Worm (Caenorhabditis elegans) whole organism, L1 larva: ENCODE measurements around the gene B0034.1.
A peak's percentile ranks its signal among the peaks of the same experiment; 100 is the strongest.

Experiments used
- C04F5.9 ChIP-seq: sonication (generic microtip); optimal IDR thresholded peaks from 2 replicates; lab custom pipeline; 2016; ENCODE audit warnings: missing genetic modification characterization, missing compliant biosample characterization
- C16A3.4 ChIP-seq: fragments of 150-350 bp; optimal IDR thresholded peaks from 2 replicates; lab custom pipeline; 2014; ENCODE audit warnings: missing biosample characterization, missing genetic modification characterization
- C34B4.2 ChIP-seq: sonication (generic microtip); optimal IDR thresholded peaks from 2 replicates; lab custom pipeline; 2017; ENCODE audit warnings: mild to moderate bottlenecking, missing genetic modification characterization, missing compliant biosample characterization
- F16B12.6 ChIP-seq: fragments of 150-350 bp; optimal IDR thresholded peaks from 2 replicates; lab custom pipeline; 2014; ENCODE audit warnings: missing biosample characterization, missing genetic modification characterization
- Y116A8C.19 ChIP-seq: sonication (generic microtip); optimal IDR thresholded peaks from 2 replicates; lab custom pipeline; 2016; ENCODE audit warnings: missing compliant biosample characterization, missing genetic modification characterization, borderline replicate concordance
- alr-1 ChIP-seq: fragments of 200-800 bp; sonication (Bioruptor generic); optimal IDR thresholded peaks from 2 replicates; lab custom pipeline; 2018; ENCODE audit warnings: borderline replicate concordance, mild to moderate bottlenecking, missing genetic modification characterization, missing compliant biosample characterization
- ama-1 ChIP-seq: fragments of 150-350 bp; optimal IDR thresholded peaks from 2 replicates; lab custom pipeline; 2014
- blmp-1 ChIP-seq: fragments of 150-350 bp; optimal IDR thresholded peaks from 2 replicates; lab custom pipeline; 2014; ENCODE audit warnings: missing biosample characterization, missing genetic modification characterization
- ceh-63 ChIP-seq: fragments of 200-800 bp; sonication (Bioruptor generic); optimal IDR thresholded peaks from 2 replicates; lab custom pipeline; 2018; ENCODE audit warnings: mild to moderate bottlenecking, missing genetic modification characterization, missing compliant biosample characterization
- ceh-8 ChIP-seq: fragments of 200-800 bp; sonication (Bioruptor generic); optimal IDR thresholded peaks from 2 replicates; lab custom pipeline; 2018; ENCODE audit warnings: mild to moderate bottlenecking, missing genetic modification characterization, moderate library complexity, missing compliant biosample characterization
- ces-1 ChIP-seq: fragments of 150-350 bp; optimal IDR thresholded peaks from 2 replicates; lab custom pipeline; 2014; ENCODE audit warnings: missing biosample characterization, missing genetic modification reagents, missing genetic modification characterization
- dsc-1 ChIP-seq: sonication (generic microtip); optimal IDR thresholded peaks from 2 replicates; lab custom pipeline; 2016; ENCODE audit warnings: mild to moderate bottlenecking, missing genetic modification characterization, missing compliant biosample characterization
- efl-1 ChIP-seq, 4 experiments: fragments of 150-350 bp; optimal IDR thresholded peaks in 3 of 4; peaks in 1 of 4; 1 replicate in 1 of 4; 2 replicates in 3 of 4; lab custom pipeline; 2014; ENCODE audit warnings: missing biosample characterization in 2 of 4, missing genetic modification characterization in 2 of 4, missing genetic modification reagents in 2 of 4
- egl-13 ChIP-seq: sonication (generic microtip); optimal IDR thresholded peaks from 2 replicates; lab custom pipeline; 2016; ENCODE audit warnings: missing genotype, missing genetic modification reagents, missing genetic modification characterization, missing compliant biosample characterization
- ets-5 ChIP-seq: fragments of 200-800 bp; sonication (Bioruptor generic); IDR thresholded peaks from 2 replicates; pipeline ENCODE4 v1.3.6; 2022; ENCODE audit warnings: missing genetic modification characterization, missing compliant biosample characterization
- fkh-10 ChIP-seq: sonication (generic microtip); optimal IDR thresholded peaks from 2 replicates; lab custom pipeline; 2017; ENCODE audit warnings: missing biosample characterization, missing genetic modification reagents, missing genetic modification characterization
- fkh-4 ChIP-seq: sonication (generic microtip); optimal IDR thresholded peaks from 2 replicates; lab custom pipeline; 2016; ENCODE audit warnings: missing compliant biosample characterization, missing genetic modification characterization, borderline replicate concordance
- hpl-2 ChIP-seq: fragments of 150-350 bp; optimal IDR thresholded peaks from 2 replicates; lab custom pipeline; 2014; ENCODE audit warnings: missing biosample characterization, missing genetic modification reagents, missing genetic modification characterization
- isw-1 ChIP-seq: fragments of 200-800 bp; sonication (Bioruptor generic); IDR thresholded peaks from 2 replicates; pipeline ENCODE4 v1.3.6; 2022; ENCODE audit warnings: missing genetic modification characterization, missing compliant biosample characterization
- lin-15B ChIP-seq: fragments of 150-350 bp; sonication (generic microtip); optimal IDR thresholded peaks from 3 replicates; lab custom pipeline; 2014; ENCODE audit warnings: missing biosample characterization, missing genetic modification characterization
- lin-35 ChIP-seq, 2 experiments: fragments of 150-350 bp; optimal IDR thresholded peaks; 2 replicates each; lab custom pipeline; 2014; ENCODE audit warnings: missing biosample characterization in 2 of 2, missing genetic modification characterization in 2 of 2, missing genetic modification reagents in 2 of 2
- lin-39 ChIP-seq: fragments of 150-350 bp; optimal IDR thresholded peaks from 2 replicates; lab custom pipeline; 2014; ENCODE audit warnings: missing biosample characterization, missing genetic modification reagents, missing genetic modification characterization
- lir-3 ChIP-seq: sonication (generic microtip); optimal IDR thresholded peaks from 2 replicates; lab custom pipeline; 2016; ENCODE audit warnings: mild to moderate bottlenecking, missing genetic modification characterization, moderate library complexity, missing compliant biosample characterization; ENCODE audit not compliant: poor library complexity
- lsy-2 ChIP-seq, 2 experiments: fragments of 150-350 bp; optimal IDR thresholded peaks; 2 replicates each; lab custom pipeline; 2014; ENCODE audit warnings: missing biosample characterization in 2 of 2, missing genetic modification characterization in 2 of 2
- mdl-1 ChIP-seq, 2 experiments: fragments of 150-350 bp; optimal IDR thresholded peaks; 2 replicates each; lab custom pipeline; 2014 to 2017; ENCODE audit warnings: missing biosample characterization in 2 of 2, missing genetic modification characterization in 2 of 2, inconsistent platforms in 1 of 2
- mef-2 ChIP-seq: fragments of 150-350 bp; optimal IDR thresholded peaks from 2 replicates; lab custom pipeline; 2014; ENCODE audit warnings: missing biosample characterization, missing genetic modification characterization
- mep-1 ChIP-seq: fragments of 150-350 bp; optimal IDR thresholded peaks from 2 replicates; lab custom pipeline; 2014; ENCODE audit warnings: missing biosample characterization, missing genetic modification characterization
- nhr-11 ChIP-seq: fragments of 150-350 bp; optimal IDR thresholded peaks from 2 replicates; lab custom pipeline; 2014; ENCODE audit warnings: missing biosample characterization, missing genetic modification characterization
- nhr-12 ChIP-seq: sonication (generic microtip); optimal IDR thresholded peaks from 2 replicates; lab custom pipeline; 2017; ENCODE audit warnings: missing biosample characterization, missing genetic modification characterization
- nhr-20 ChIP-seq: sonication (generic microtip); optimal IDR thresholded peaks from 2 replicates; lab custom pipeline; 2016; ENCODE audit warnings: mild to moderate bottlenecking, missing genetic modification characterization, missing compliant biosample characterization
- nhr-237 ChIP-seq: fragments of 150-350 bp; optimal IDR thresholded peaks from 2 replicates; lab custom pipeline; 2014; ENCODE audit warnings: missing biosample characterization, missing genetic modification characterization
- nhr-28 ChIP-seq: fragments of 150-350 bp; optimal IDR thresholded peaks from 2 replicates; lab custom pipeline; 2014; ENCODE audit warnings: missing biosample characterization, missing genetic modification characterization
- nhr-47 ChIP-seq: sonication (generic microtip); optimal IDR thresholded peaks from 2 replicates; lab custom pipeline; 2016; ENCODE audit warnings: mild to moderate bottlenecking, missing genetic modification characterization, moderate library complexity, missing compliant biosample characterization
- nhr-71 ChIP-seq: sonication (generic microtip); optimal IDR thresholded peaks from 2 replicates; lab custom pipeline; 2016; ENCODE audit warnings: mild to moderate bottlenecking, missing genetic modification characterization, moderate library complexity, missing compliant biosample characterization
- nhr-76 ChIP-seq: sonication (generic microtip); optimal IDR thresholded peaks from 2 replicates; lab custom pipeline; 2017; ENCODE audit warnings: missing biosample characterization, missing genetic modification characterization
- nhr-85 ChIP-seq: sonication (generic microtip); peaks from one replicate; lab custom pipeline; 2016; ENCODE audit warnings: missing genetic modification characterization, inconsistent platforms, missing compliant biosample characterization
- nhr-90 ChIP-seq: sonication (generic microtip); optimal IDR thresholded peaks from 2 replicates; lab custom pipeline; 2016; ENCODE audit warnings: mild to moderate bottlenecking, missing genetic modification characterization, missing compliant biosample characterization; ENCODE audit not compliant: poor library complexity
- pax-3 ChIP-seq: fragments of 200-800 bp; sonication (Bioruptor generic); optimal IDR thresholded peaks from 2 replicates; lab custom pipeline; 2018; ENCODE audit warnings: mild to moderate bottlenecking, missing genetic modification characterization, moderate library complexity, missing compliant biosample characterization
- pqm-1 ChIP-seq: sonication (generic microtip); optimal IDR thresholded peaks from 3 replicates; lab custom pipeline; 2017; ENCODE audit warnings: missing biosample characterization, missing genetic modification characterization
- rnt-1 ChIP-seq: sonication (generic microtip); optimal IDR thresholded peaks from 2 replicates; lab custom pipeline; 2016; ENCODE audit warnings: mild to moderate bottlenecking, missing genetic modification characterization, moderate library complexity, missing compliant biosample characterization
- snu-23 ChIP-seq: sonication (generic microtip); optimal IDR thresholded peaks from 2 replicates; lab custom pipeline; 2016; ENCODE audit warnings: missing genetic modification characterization, missing compliant biosample characterization
- sox-4 ChIP-seq: sonication (generic microtip); optimal IDR thresholded peaks from 2 replicates; lab custom pipeline; 2016; ENCODE audit warnings: missing genetic modification characterization, missing compliant biosample characterization
- sptf-1 ChIP-seq: fragments of 150-350 bp; optimal IDR thresholded peaks from 2 replicates; lab custom pipeline; 2014; ENCODE audit warnings: missing biosample characterization, missing genetic modification characterization
- tbx-2 ChIP-seq: sonication (generic microtip); optimal IDR thresholded peaks from 2 replicates; lab custom pipeline; 2016; ENCODE audit warnings: missing genetic modification characterization, missing compliant biosample characterization
- tlp-1 ChIP-seq: fragments of 150-350 bp; optimal IDR thresholded peaks from 2 replicates; lab custom pipeline; 2014; ENCODE audit warnings: missing biosample characterization, missing genetic modification characterization
- unc-86 ChIP-seq: sonication (generic microtip); optimal IDR thresholded peaks from 2 replicates; lab custom pipeline; 2016; ENCODE audit warnings: missing genetic modification characterization, missing compliant biosample characterization
- unc-98 ChIP-seq: fragments of 200-800 bp; sonication (Bioruptor generic); IDR thresholded peaks from 2 replicates; pipeline ENCODE4 v1.3.6; 2022; ENCODE audit warnings: missing genetic modification characterization, missing compliant biosample characterization
- vab-15 ChIP-seq: sonication (generic microtip); optimal IDR thresholded peaks from 2 replicates; lab custom pipeline; 2017; ENCODE audit warnings: missing genotype, mild to moderate bottlenecking, missing genetic modification characterization, missing compliant biosample characterization
- xbp-1 ChIP-seq: sonication (generic microtip); optimal IDR thresholded peaks from 2 replicates; lab custom pipeline; 2016; ENCODE audit warnings: missing genetic modification characterization, missing compliant biosample characterization
- zag-1 ChIP-seq: fragments of 150-350 bp; optimal IDR thresholded peaks from 2 replicates; lab custom pipeline; 2014; ENCODE audit warnings: missing biosample characterization, missing genetic modification characterization
- zip-4 ChIP-seq: fragments of 200-800 bp; sonication (Bioruptor generic); optimal IDR thresholded peaks from 2 replicates; lab custom pipeline; 2018; ENCODE audit warnings: mild to moderate bottlenecking, missing genetic modification characterization, moderate library complexity, missing compliant biosample characterization
- ztf-4 ChIP-seq: fragments of 150-350 bp; optimal IDR thresholded peaks from 2 replicates; lab custom pipeline; 2014; ENCODE audit warnings: missing biosample characterization, missing genetic modification characterization

The B0034.1 gene

ce11 chrII:5931904-5932764, 36.0 kb upstream of the B0034.1 start:
- TF ChIP-seq sox-4 (tag; lab: Kevin White, UChicago) (no peak), fkh-10 (GFP tag; lab: Kevin White, UChicago) (no peak), lsy-2 (tag; optimal IDR thresholded peaks at IDR 0.05; lab: Kevin White, UChicago) (peak; percentile 37 to 65), nhr-20 (tag; lab: Kevin White, UChicago) (peak; percentile 67), ceh-8 (GFP tag; lab: Kevin White, UChicago) (no peak), hpl-2 (GFP tag; lab: Kevin White, UChicago) (no peak), dsc-1 (tag; lab: Kevin White, UChicago) (no peak), C16A3.4 (tag; lab: Kevin White, UChicago) (peak; percentile 35), ceh-63 (GFP tag; lab: Kevin White, UChicago) (no peak), isw-1 (GFP tag; lab: Robert Waterston, UW) (no peak), F16B12.6 (no peak), blmp-1 (tag; lab: Kevin White, UChicago) (peak; percentile 85), rnt-1 (tag; lab: Kevin White, UChicago) (peak; percentile 76), nhr-76 (tag; lab: Kevin White, UChicago) (no peak), mdl-1 (tag; optimal IDR thresholded peaks at IDR 0.05; lab: Kevin White, UChicago) (peak in 1 of 2 experiments; percentile 34), efl-1 (optimal IDR thresholded peaks at IDR 0.05; lab: Kevin White, UChicago) (no peak), efl-1 (GFP tag; optimal IDR thresholded peaks at IDR 0.05 in 1 of 2; lab: Kevin White, UChicago) (peak in 1 of 2 experiments; percentile 82), nhr-28 (tag; lab: Kevin White, UChicago) (no peak), egl-13 (tag; lab: Kevin White, UChicago) (no peak), tlp-1 (tag; lab: Kevin White, UChicago) (no peak), zip-4 (no peak), snu-23 (GFP tag; lab: Kevin White, UChicago) (peak; percentile 47), ztf-4 (tag; lab: Kevin White, UChicago) (peak; percentile 49), nhr-47 (peak; percentile 29), pax-3 (tag; lab: Kevin White, UChicago) (no peak), nhr-12 (tag; lab: Kevin White, UChicago) (no peak), alr-1 (tag; lab: Kevin White, UChicago) (no peak), zag-1 (tag; lab: Kevin White, UChicago) (no peak), xbp-1 (no peak), nhr-71 (peak; percentile 84), unc-86 (tag; lab: Kevin White, UChicago) (no peak), sptf-1 (tag; lab: Kevin White, UChicago) (no peak), mep-1 (tag; lab: Kevin White, UChicago) (peak; percentile 9), fkh-4 (no peak), ces-1 (no peak), vab-15 (tag; lab: Kevin White, UChicago) (no peak), lir-3 (tag; lab: Kevin White, UChicago) (no peak), nhr-85 (peak; percentile 74), tbx-2 (tag; lab: Kevin White, UChicago) (peak; percentile 26), lin-35 (GFP tag; optimal IDR thresholded peaks at IDR 0.05; lab: Kevin White, UChicago) (peak in 1 of 2 experiments; percentile 16), C34B4.2 (tag; lab: Kevin White, UChicago) (no peak), lin-15B (no peak), unc-98 (GFP tag; lab: Robert Waterston, UW) (no peak), pqm-1 (tag; lab: Kevin White, UChicago) (no peak), nhr-90 (tag; lab: Kevin White, UChicago) (peak; percentile 14), mef-2 (tag; lab: Kevin White, UChicago) (no peak), ets-5 (no peak), nhr-11 (tag; lab: Kevin White, UChicago) (no peak), C04F5.9 (no peak), nhr-237 (tag; lab: Kevin White, UChicago) (no peak), ama-1 (lab: Kevin White, UChicago) (no peak), Y116A8C.19 (tag; lab: Kevin White, UChicago) (no peak), lin-39 (peak; percentile 77)
